Fruit fly (Drosophila melanogaster) whole organism, wandering third instar larva: ENCODE measurements around the gene CG8051.

ENCODE experiments used
- Abd-B ChIP-seq: fragments of >200 bp; optimal IDR thresholded peaks from 2 replicates; lab custom pipeline; 2017; ENCODE audit warnings: missing biosample characterization, missing genetic modification characterization
- CG32264 ChIP-seq: fragments of 200-800 bp; sonication (Bioruptor generic); optimal IDR thresholded peaks from 2 replicates; lab custom pipeline; 2016; ENCODE audit warnings: missing biosample characterization, missing genetic modification characterization
- CG9705 ChIP-seq: fragments of 200-800 bp; sonication (Bioruptor generic); optimal IDR thresholded peaks from 2 replicates; lab custom pipeline; 2018; ENCODE audit warnings: missing biosample characterization, mild to moderate bottlenecking, missing genetic modification characterization
- CrebA ChIP-seq: fragments of 200-800 bp; sonication (Bioruptor generic); optimal IDR thresholded peaks from 2 replicates; lab custom pipeline; 2016; ENCODE audit warnings: missing biosample characterization, mild to moderate bottlenecking, missing genetic modification characterization, borderline replicate concordance
- Dfd ChIP-seq: fragments of >200 bp; optimal IDR thresholded peaks from 2 replicates; lab custom pipeline; 2017; ENCODE audit warnings: missing biosample characterization, missing genetic modification characterization
- Dif ChIP-seq: fragments of 200-275, 200-300 bp; sonication (Bioruptor generic); optimal IDR thresholded peaks from 2 replicates; lab custom pipeline; 2018; ENCODE audit warnings: missing biosample characterization, missing genetic modification characterization; ENCODE audit not compliant: partially characterized antibody
- GATAd ChIP-seq: sonication (Bioruptor generic); optimal IDR thresholded peaks from 2 replicates; lab custom pipeline; 2016; ENCODE audit warnings: missing biosample characterization, missing genetic modification characterization
- HLH106 ChIP-seq: fragments of 200-800 bp; optimal IDR thresholded peaks from 3 replicates; lab custom pipeline; 2019; ENCODE audit warnings: missing biosample characterization, mild to moderate bottlenecking, missing genetic modification characterization, moderate library complexity
- Hnf4 ChIP-seq: fragments of 200-800 bp; sonication (Bioruptor generic); optimal IDR thresholded peaks from 2 replicates; lab custom pipeline; 2016; ENCODE audit warnings: missing biosample characterization, mild to moderate bottlenecking, missing genetic modification characterization
- Hr78 ChIP-seq: fragments of >200 bp; optimal IDR thresholded peaks from 2 replicates; lab custom pipeline; 2017; ENCODE audit warnings: missing biosample characterization, missing genetic modification characterization
- Hr83 ChIP-seq: fragments of 200-300 bp; sonication (Bioruptor generic); optimal IDR thresholded peaks from 2 replicates; lab custom pipeline; 2016; ENCODE audit warnings: missing biosample characterization, mild to moderate bottlenecking, missing genetic modification characterization, moderate library complexity; ENCODE audit not compliant: poor library complexity, severe bottlenecking
- Jra ChIP-seq: sonication (Bioruptor generic); optimal IDR thresholded peaks from 2 replicates; lab custom pipeline; 2016; ENCODE audit warnings: missing biosample characterization, missing genetic modification characterization
- Mio ChIP-seq: sonication (Bioruptor generic); optimal IDR thresholded peaks from 2 replicates; lab custom pipeline; 2016; ENCODE audit warnings: missing biosample characterization, missing genetic modification characterization
- OdsH ChIP-seq: fragments of 200-800 bp; sonication (Bioruptor generic); optimal IDR thresholded peaks from 2 replicates; lab custom pipeline; 2016; ENCODE audit warnings: missing biosample characterization, mild to moderate bottlenecking, missing genetic modification characterization
- Rel ChIP-seq, 2 experiments: fragments of 200-800 bp; sonication (Bioruptor generic) in 1 of 2; optimal IDR thresholded peaks; 2 replicates in 1 of 2; 3 replicates in 1 of 2; lab custom pipeline; 2016 to 2019; ENCODE audit warnings: mild to moderate bottlenecking in 2 of 2, missing biosample characterization in 2 of 2, missing genetic modification characterization in 2 of 2, moderate library complexity in 1 of 2
- Sp1 ChIP-seq: fragments of 200-800 bp; sonication (Bioruptor generic); optimal IDR thresholded peaks from 3 replicates; lab custom pipeline; 2019; ENCODE audit warnings: missing biosample characterization, mild to moderate bottlenecking, missing genetic modification characterization, moderate library complexity
- Vsx2 ChIP-seq: fragments of 200-300, 225-300 bp; sonication (Bioruptor generic); optimal IDR thresholded peaks from 2 replicates; lab custom pipeline; 2018; ENCODE audit warnings: missing biosample characterization, missing genetic modification characterization; ENCODE audit not compliant: partially characterized antibody
- br ChIP-seq: fragments of 200-800 bp; sonication (Bioruptor generic); optimal IDR thresholded peaks from 2 replicates; lab custom pipeline; 2016; ENCODE audit warnings: missing biosample characterization, missing genetic modification characterization
- brk ChIP-seq: fragments of 200-800 bp; sonication (Bioruptor generic); optimal IDR thresholded peaks from 2 replicates; lab custom pipeline; 2016; ENCODE audit warnings: missing biosample characterization, mild to moderate bottlenecking, missing genetic modification characterization
- dmrt93B ChIP-seq: fragments of 200-800 bp; sonication (Bioruptor generic); optimal IDR thresholded peaks from 2 replicates; lab custom pipeline; 2018; ENCODE audit warnings: missing biosample characterization, mild to moderate bottlenecking, missing genetic modification characterization
- dsf ChIP-seq: sonication (Bioruptor generic); optimal IDR thresholded peaks from 2 replicates; lab custom pipeline; 2016; ENCODE audit warnings: missing biosample characterization, missing genetic modification characterization, borderline replicate concordance
- ey ChIP-seq: fragments of 200-800 bp; sonication (Bioruptor generic); optimal IDR thresholded peaks from 2 replicates; lab custom pipeline; 2016; ENCODE audit warnings: missing biosample characterization, missing genetic modification characterization
- fru ChIP-seq: fragments of 200-800 bp; sonication (Bioruptor generic); optimal IDR thresholded peaks from 3 replicates; lab custom pipeline; 2016; ENCODE audit warnings: missing biosample characterization, mild to moderate bottlenecking, missing genetic modification characterization
- h ChIP-seq: fragments of 200-800 bp; sonication (Bioruptor generic); optimal IDR thresholded peaks from 3 replicates; lab custom pipeline; 2016; ENCODE audit warnings: missing biosample characterization, mild to moderate bottlenecking, missing genetic modification characterization
- jim ChIP-seq: fragments of 175-275, 200-325 bp; sonication (Bioruptor generic); optimal IDR thresholded peaks from 2 replicates; lab custom pipeline; 2016; ENCODE audit warnings: missing biosample characterization, mild to moderate bottlenecking, missing genetic modification characterization
- lola ChIP-seq: fragments of >200 bp; optimal IDR thresholded peaks from 2 replicates; lab custom pipeline; 2017; ENCODE audit warnings: missing biosample characterization, missing genetic modification characterization
- pan ChIP-seq: fragments of >200 bp; optimal IDR thresholded peaks from 2 replicates; lab custom pipeline; 2017
- psq ChIP-seq: fragments of 200-800 bp; sonication (Bioruptor generic); optimal IDR thresholded peaks from 3 replicates; lab custom pipeline; 2017; ENCODE audit warnings: missing biosample characterization, mild to moderate bottlenecking, missing genetic modification characterization, moderate library complexity
- rgr ChIP-seq: fragments of 200-800 bp; sonication (Bioruptor generic); optimal IDR thresholded peaks from 3 replicates; lab custom pipeline; 2016; ENCODE audit warnings: missing biosample characterization, mild to moderate bottlenecking, missing genetic modification characterization
- sage ChIP-seq: fragments of 200-800 bp; sonication (Bioruptor generic); optimal IDR thresholded peaks from 2 replicates; lab custom pipeline; 2016; ENCODE audit warnings: missing biosample characterization, mild to moderate bottlenecking, missing genetic modification characterization
- sv ChIP-seq: fragments of 200-800 bp; sonication (Bioruptor generic); optimal IDR thresholded peaks from 3 replicates; lab custom pipeline; 2016; ENCODE audit warnings: missing biosample characterization, missing genetic modification characterization
- tai ChIP-seq: sonication (Bioruptor generic); optimal IDR thresholded peaks from 2 replicates; lab custom pipeline; 2016; ENCODE audit warnings: missing biosample characterization, missing genetic modification characterization
- usp ChIP-seq: fragments of >200 bp; optimal IDR thresholded peaks from 2 replicates; lab custom pipeline; 2017; ENCODE audit warnings: missing biosample characterization, missing genetic modification characterization
- woc ChIP-seq: sonication (Bioruptor generic); optimal IDR thresholded peaks from 2 replicates; lab custom pipeline; 2016; ENCODE audit warnings: missing biosample characterization, mild to moderate bottlenecking, missing genetic modification characterization

Gene CG8051

DNA sequence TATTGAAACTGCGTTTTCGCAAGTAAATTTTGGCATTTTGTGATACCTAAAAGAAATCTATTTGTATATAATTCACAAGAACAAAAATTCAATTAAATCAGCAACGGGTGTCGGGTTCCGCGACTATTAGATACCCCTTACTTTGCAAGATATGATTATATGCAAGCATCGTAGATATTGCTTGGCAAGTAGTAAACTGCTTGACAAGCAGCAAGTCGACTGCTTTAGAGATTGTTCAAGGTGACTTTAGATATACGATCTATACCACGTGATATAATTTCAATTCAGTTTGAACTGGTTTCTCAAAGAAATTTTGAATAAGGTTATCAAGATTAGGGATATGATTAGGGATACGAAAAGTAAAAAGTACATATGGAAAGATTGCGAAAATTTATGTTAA lies 29.3 kb downstream of the CG8051 start:
- no peak for TF ChIP-seq OdsH
- TF ChIP-seq dmrt93B (GFP tag; lab: Kevin White, UChicago), result no peak
- no peak for TF ChIP-seq Rel (GFP tag; optimal IDR thresholded peaks at IDR 0.05; lab: Kevin White, UChicago)
- TF ChIP-seq Rel (tag; optimal IDR thresholded peaks at IDR 0.05; lab: Kevin White, UChicago), result no peak
- TF ChIP-seq pan (lab: Kevin White, UChicago), result no peak
- TF ChIP-seq fru, result no peak
- no peak for TF ChIP-seq CG32264 (GFP tag; lab: Kevin White, UChicago)

DNA sequence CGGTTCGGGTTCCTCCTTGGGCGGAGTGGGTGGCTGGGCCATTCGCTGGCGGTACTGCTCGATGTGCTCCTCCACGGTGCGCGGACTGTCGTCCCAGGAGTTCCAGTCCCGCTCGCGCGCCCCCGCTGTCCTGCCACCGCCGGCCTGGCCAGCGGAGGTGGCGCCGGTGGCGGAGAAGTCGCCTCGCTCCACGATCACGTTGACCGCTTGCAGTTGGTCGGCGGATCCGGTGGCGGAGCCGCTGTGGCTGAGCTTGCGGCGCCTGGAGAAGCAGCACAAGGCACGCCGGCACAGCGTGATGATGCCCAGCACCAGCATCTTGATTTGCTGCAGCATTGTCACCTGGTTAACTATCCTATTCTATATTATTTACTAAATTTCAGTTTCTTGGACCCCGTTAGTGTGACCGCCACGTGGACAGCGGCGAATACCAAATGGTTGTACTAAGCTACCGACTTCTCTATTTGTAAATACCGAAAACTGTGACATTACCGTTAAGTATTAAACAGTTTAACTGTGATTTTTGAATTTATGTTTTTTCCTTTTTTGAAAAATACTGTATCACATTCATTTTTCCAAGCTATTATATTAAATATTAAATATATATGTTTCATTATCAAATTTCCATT lies 31.1 kb downstream of the CG8051 start, which contains the start of the genes CG32537 and CG32536:
Gene CG32537, minus strand, starts transcription at position 51 of the 629 bp plus-strand sequence.
Gene CG32536, minus strand, starts transcription at position 410 of the 629 bp plus-strand sequence.
- TF ChIP-seq Dif (no peak), Hr78 (GFP tag; lab: Kevin White, UChicago) (no peak), rgr (GFP tag; lab: Kevin White, UChicago) (no peak), sv (GFP tag; lab: Kevin White, UChicago) (no peak), usp (GFP tag; lab: Kevin White, UChicago) (no peak), br (GFP tag; lab: Kevin White, UChicago) (no peak), Mio (GFP tag; lab: Kevin White, UChicago) (no peak), Hnf4 (no peak), Abd-B (no peak), Sp1 (GFP tag; lab: Kevin White, UChicago) (no peak), CrebA (no peak), Hr83 (no peak), dsf (GFP tag; lab: Kevin White, UChicago) (no peak), Vsx2 (no peak), Jra (GFP tag; lab: Kevin White, UChicago) (no peak), CG9705 (GFP tag; lab: Kevin White, UChicago) (no peak)

- TF ChIP-seq h (GFP tag; lab: Kevin White, UChicago) (no peak), lola (GFP tag; lab: Kevin White, UChicago) (no peak), sage (GFP tag; lab: Kevin White, UChicago) (no peak), jim (peak; percentile 36), pan (lab: Kevin White, UChicago) (no peak), Dfd (GFP tag; lab: Kevin White, UChicago) (no peak), OdsH (peak; percentile 25), Rel (GFP tag; optimal IDR thresholded peaks at IDR 0.05; lab: Kevin White, UChicago) (no peak), Rel (tag; optimal IDR thresholded peaks at IDR 0.05; lab: Kevin White, UChicago) (peak; percentile 53), ey (GFP tag; lab: Kevin White, UChicago) (peak; percentile 20), Hr78 (GFP tag; lab: Kevin White, UChicago) (no peak), psq (GFP tag; lab: Kevin White, UChicago) (no peak)
- TF ChIP-seq, all 38 proteins: peak for 4
Observed at dm6 chrX:19268484-19269068, 39.1 kb downstream of the CG8051 start, which contains the start of gene CG8010. Gene CG8010, minus strand, starts transcription at chrX:19268896.

- TF ChIP-seq Dif (no peak), h (GFP tag; lab: Kevin White, UChicago) (no peak), Jra (GFP tag; lab: Kevin White, UChicago) (no peak), Vsx2 (no peak), GATAd (GFP tag; lab: Kevin White, UChicago) (no peak), jim (no peak), brk (GFP tag; lab: Kevin White, UChicago) (no peak), psq (GFP tag; lab: Kevin White, UChicago) (no peak), rgr (GFP tag; lab: Kevin White, UChicago) (no peak), HLH106 (tag; lab: Kevin White, UChicago) (no peak), woc (GFP tag; lab: Kevin White, UChicago) (no peak), tai (GFP tag; lab: Kevin White, UChicago) (no peak), CG9705 (GFP tag; lab: Kevin White, UChicago) (no peak)
- TF ChIP-seq, all 38 proteins: peak for 0
Observed at dm6 chrX:19265802-19266479, 41.8 kb downstream of the CG8051 start.
